Worm (Caenorhabditis elegans) whole organism, mixed stage, embryonic: ENCODE measurements around the gene popl-5.

Experiments
- M03D4.4 ChIP-seq: sonication (generic microtip); optimal IDR thresholded peaks from 2 replicates; lab custom pipeline; 2017; ENCODE audit warnings: mild to moderate bottlenecking, missing genetic modification characterization, missing compliant biosample characterization
- bed-3 ChIP-seq: fragments of 200-800 bp; sonication (Bioruptor generic); optimal IDR thresholded peaks from 3 replicates; lab custom pipeline; 2018; ENCODE audit warnings: mild to moderate bottlenecking, missing genetic modification characterization, moderate library complexity, missing compliant biosample characterization
- blmp-1 ChIP-seq: fragments of 150-350 bp; optimal IDR thresholded peaks from 2 replicates; lab custom pipeline; 2014; ENCODE audit warnings: missing biosample characterization, missing genetic modification characterization
- ceh-43 ChIP-seq: fragments of 200-800 bp; sonication (Bioruptor generic); optimal IDR thresholded peaks from 2 replicates; lab custom pipeline; 2018; ENCODE audit warnings: mild to moderate bottlenecking, missing genetic modification characterization, moderate library complexity, missing compliant biosample characterization
- ceh-83 ChIP-seq: fragments of 200-800 bp; sonication (Bioruptor generic); optimal IDR thresholded peaks from 2 replicates; lab custom pipeline; 2018; ENCODE audit warnings: mild to moderate bottlenecking, missing genetic modification characterization, missing compliant biosample characterization
- ces-1 ChIP-seq: fragments of 150-350 bp; optimal IDR thresholded peaks from 2 replicates; lab custom pipeline; 2014; ENCODE audit warnings: missing biosample characterization, missing genetic modification reagents, missing genetic modification characterization
- cnd-1 ChIP-seq: fragments of 200-800 bp; sonication (Bioruptor generic); optimal IDR thresholded peaks from 2 replicates; lab custom pipeline; 2018; ENCODE audit warnings: mild to moderate bottlenecking, missing genetic modification characterization, missing compliant biosample characterization
- drap-1 ChIP-seq: fragments of 200-800 bp; sonication (Bioruptor generic); optimal IDR thresholded peaks from 3 replicates; lab custom pipeline; 2018; ENCODE audit warnings: mild to moderate bottlenecking, missing genetic modification characterization, missing compliant biosample characterization
- elt-1 ChIP-seq: sonication (generic microtip); optimal IDR thresholded peaks from 2 replicates; lab custom pipeline; 2017; ENCODE audit warnings: missing genetic modification characterization, mild to moderate bottlenecking, missing compliant biosample characterization, antibody characterized with exemption, moderate library complexity, borderline replicate concordance; ENCODE audit not compliant: insufficient read depth
- elt-3 ChIP-seq: fragments of 150-350 bp; optimal IDR thresholded peaks from 2 replicates; lab custom pipeline; 2014; ENCODE audit warnings: missing biosample characterization, missing genetic modification characterization
- flh-1 ChIP-seq: fragments of 200-800 bp; sonication (Bioruptor generic); optimal IDR thresholded peaks from 2 replicates; lab custom pipeline; 2018; ENCODE audit warnings: mild to moderate bottlenecking, missing genetic modification characterization, moderate library complexity, missing compliant biosample characterization
- ham-2 ChIP-seq: fragments of 200-800 bp; sonication (Bioruptor generic); optimal IDR thresholded peaks from 2 replicates; lab custom pipeline; 2018; ENCODE audit warnings: mild to moderate bottlenecking, missing genetic modification characterization, missing compliant biosample characterization
- hlh-1 ChIP-seq: fragments of 150-350 bp; optimal IDR thresholded peaks from 2 replicates; lab custom pipeline; 2014; ENCODE audit warnings: missing biosample characterization, missing genetic modification reagents, missing genetic modification characterization
- lin-13 ChIP-seq: fragments of 150-350 bp; optimal IDR thresholded peaks from 2 replicates; lab custom pipeline; 2014; ENCODE audit warnings: missing biosample characterization, missing genetic modification characterization
- lin-32 ChIP-seq: fragments of 200-800 bp; sonication (Bioruptor generic); optimal IDR thresholded peaks from 2 replicates; lab custom pipeline; 2018; ENCODE audit warnings: mild to moderate bottlenecking, missing genetic modification characterization, missing compliant biosample characterization
- mab-5 ChIP-seq: fragments of 150-350 bp; optimal IDR thresholded peaks from 2 replicates; lab custom pipeline; 2014; ENCODE audit warnings: missing biosample characterization, missing genetic modification characterization
- mls-2 ChIP-seq: sonication (generic microtip); optimal IDR thresholded peaks from 2 replicates; lab custom pipeline; 2016; ENCODE audit warnings: mild to moderate bottlenecking, missing genetic modification characterization, moderate library complexity, missing compliant biosample characterization
- nhr-12 ChIP-seq: fragments of 150-350 bp; optimal IDR thresholded peaks from 2 replicates; lab custom pipeline; 2014; ENCODE audit warnings: missing biosample characterization, missing genetic modification characterization
- nhr-2 ChIP-seq: fragments of 150-350 bp; optimal IDR thresholded peaks from 2 replicates; lab custom pipeline; 2014; ENCODE audit warnings: missing biosample characterization, missing genetic modification characterization
- nhr-237 ChIP-seq: fragments of 150-350 bp; optimal IDR thresholded peaks from 2 replicates; lab custom pipeline; 2014; ENCODE audit warnings: missing biosample characterization, missing genetic modification characterization
- nhr-28 ChIP-seq: fragments of 150-350 bp; optimal IDR thresholded peaks from 2 replicates; lab custom pipeline; 2014; ENCODE audit warnings: missing biosample characterization, missing genetic modification characterization
- pha-4 ChIP-seq: fragments of 150-350 bp; optimal IDR thresholded peaks from 2 replicates; lab custom pipeline; 2018; ENCODE audit warnings: missing biosample characterization, missing genetic modification reagents, missing genetic modification characterization
- sem-2 ChIP-seq: fragments of 200-800 bp; sonication (Bioruptor generic); optimal IDR thresholded peaks from 2 replicates; lab custom pipeline; 2018; ENCODE audit warnings: mild to moderate bottlenecking, missing genetic modification characterization, missing compliant biosample characterization
- snpc-4 ChIP-seq: fragments of 150-350 bp; optimal IDR thresholded peaks from 2 replicates; lab custom pipeline; 2014; ENCODE audit warnings: missing biosample characterization, missing genetic modification characterization
- sptf-1 ChIP-seq: sonication (generic microtip); optimal IDR thresholded peaks from 2 replicates; lab custom pipeline; 2017; ENCODE audit warnings: mild to moderate bottlenecking, missing genetic modification characterization, moderate library complexity, missing compliant biosample characterization
- tbx-8 ChIP-seq: fragments of 200-800 bp; sonication (Bioruptor generic); optimal IDR thresholded peaks from 2 replicates; lab custom pipeline; 2018; ENCODE audit warnings: mild to moderate bottlenecking, missing genetic modification characterization, moderate library complexity, missing compliant biosample characterization
- unc-120 ChIP-seq: sonication (generic microtip); optimal IDR thresholded peaks from 2 replicates; lab custom pipeline; 2017; ENCODE audit warnings: missing genetic modification characterization, missing compliant biosample characterization; ENCODE audit not compliant: poor library complexity, severe bottlenecking
- unc-39 ChIP-seq: fragments of 150-350 bp; optimal IDR thresholded peaks from 2 replicates; lab custom pipeline; 2014; ENCODE audit warnings: missing biosample characterization, missing genetic modification characterization
- unc-62 ChIP-seq: fragments of 150-350 bp; optimal IDR thresholded peaks from 2 replicates; lab custom pipeline; 2014; ENCODE audit warnings: missing biosample characterization, missing genetic modification reagents, missing genetic modification characterization
- zip-8 ChIP-seq: fragments of 150-350 bp; optimal IDR thresholded peaks from 2 replicates; lab custom pipeline; 2014; ENCODE audit warnings: missing biosample characterization, missing genetic modification characterization
- ztf-11 ChIP-seq: fragments of 150-350 bp; optimal IDR thresholded peaks from 2 replicates; lab custom pipeline; 2014; ENCODE audit warnings: missing biosample characterization, missing genetic modification characterization

Gene popl-5

ce11 chrIII:11487245-11487644, at the start of gene popl-5:
Gene popl-5 (minus strand): TSS chrIII:11487345.
- TF ChIP-seq nhr-2 (tag; lab: Kevin White, UChicago) (no peak), M03D4.4 (tag; lab: Kevin White, UChicago) (no peak), lin-13 (no peak), unc-62 (GFP tag; lab: Kevin White, UChicago) (no peak), cnd-1 (tag; lab: Kevin White, UChicago) (no peak), ceh-83 (GFP tag; lab: Kevin White, UChicago) (no peak), bed-3 (no peak), drap-1 (GFP tag; lab: Kevin White, UChicago) (no peak), tbx-8 (GFP tag; lab: Kevin White, UChicago) (no peak), lin-32 (no peak), nhr-237 (tag; lab: Kevin White, UChicago) (no peak), sem-2 (GFP tag; lab: Kevin White, UChicago) (no peak)

- TF ChIP-seq ham-2 (GFP tag; lab: Kevin White, UChicago) (no peak), unc-62 (GFP tag; lab: Kevin White, UChicago) (no peak)
Measured at ce11 chrIII:11535453-11535852, 48.3 kb upstream of the popl-5 start.

ce11 chrIII:11534624-11535079, 47.5 kb upstream of the popl-5 start, which contains the start of gene nrps-1:
Gene nrps-1 (plus strand): TSS chrIII:11534674.
- TF ChIP-seq nhr-28: no peak
- no peak for TF ChIP-seq ceh-43 (GFP tag; lab: Kevin White, UChicago)
- no peak for TF ChIP-seq snpc-4
- no peak for TF ChIP-seq unc-39 (tag; lab: Kevin White, UChicago)
- TF ChIP-seq drap-1 (GFP tag; lab: Kevin White, UChicago): no peak
- TF ChIP-seq nhr-2 (tag; lab: Kevin White, UChicago): no peak
- TF ChIP-seq unc-120 (tag; lab: Kevin White, UChicago): no peak
- TF ChIP-seq ceh-83 (GFP tag; lab: Kevin White, UChicago): no peak

ce11 chrIII:11526396-11526795, 39.3 kb upstream of the popl-5 start, which contains the start of gene xpb-1:
Gene xpb-1 (plus strand): TSS chrIII:11526657.
- TF ChIP-seq elt-1 (tag; lab: Kevin White, UChicago) (no peak), zip-8 (tag; lab: Kevin White, UChicago) (no peak), ztf-11 (tag; lab: Kevin White, UChicago) (no peak), elt-3 (tag; lab: Kevin White, UChicago) (no peak), nhr-28 (no peak), ces-1 (no peak), mab-5 (no peak), sem-2 (GFP tag; lab: Kevin White, UChicago) (no peak)
- TF ChIP-seq, all 35 proteins: peak for 0

ce11 chrIII:11524073-11524472, 36.9 kb upstream of the popl-5 start:
- no peak for TF ChIP-seq blmp-1
- TF ChIP-seq nhr-12 (tag; lab: Kevin White, UChicago): no peak
- TF ChIP-seq ceh-83 (GFP tag; lab: Kevin White, UChicago): no peak
- TF ChIP-seq M03D4.4 (tag; lab: Kevin White, UChicago): no peak

- TF ChIP-seq pha-4 (tag; lab: Kevin White, UChicago) (no peak), mls-2 (tag; lab: Kevin White, UChicago) (no peak), zip-8 (tag; lab: Kevin White, UChicago) (no peak), bed-3 (no peak), ztf-11 (tag; lab: Kevin White, UChicago) (no peak)
Measured at ce11 chrIII:11523504-11524025, 36.4 kb upstream of the popl-5 start, which contains the start of the genes Y66D12A.16 and such-1. Gene Y66D12A.16 (plus strand): TSS chrIII:11523554. Gene such-1 (minus strand): TSS chrIII:11523759.

- TF ChIP-seq mab-5 (no peak), flh-1 (no peak), nhr-237 (tag; lab: Kevin White, UChicago) (no peak), sem-2 (GFP tag; lab: Kevin White, UChicago) (no peak), unc-62 (GFP tag; lab: Kevin White, UChicago) (no peak), sptf-1 (no peak), blmp-1 (no peak), ceh-43 (GFP tag; lab: Kevin White, UChicago) (no peak), unc-39 (tag; lab: Kevin White, UChicago) (no peak), mls-2 (tag; lab: Kevin White, UChicago) (no peak), M03D4.4 (tag; lab: Kevin White, UChicago) (no peak), nhr-2 (tag; lab: Kevin White, UChicago) (no peak), tbx-8 (GFP tag; lab: Kevin White, UChicago) (no peak), hlh-1 (tag; lab: Kevin White, UChicago) (no peak), cnd-1 (tag; lab: Kevin White, UChicago) (no peak), unc-120 (tag; lab: Kevin White, UChicago) (no peak), lin-32 (no peak), zip-8 (tag; lab: Kevin White, UChicago) (no peak)
- TF ChIP-seq, all 35 proteins: peak for 0
Measured at ce11 chrIII:11510826-11511225, 23.7 kb upstream of the popl-5 start.
